Worm (Caenorhabditis elegans): ENCODE data around the gene C44H4.6.
A peak's percentile ranks its signal among the peaks of the same experiment; 100 is the strongest.

The C44H4.6 gene

DNA sequence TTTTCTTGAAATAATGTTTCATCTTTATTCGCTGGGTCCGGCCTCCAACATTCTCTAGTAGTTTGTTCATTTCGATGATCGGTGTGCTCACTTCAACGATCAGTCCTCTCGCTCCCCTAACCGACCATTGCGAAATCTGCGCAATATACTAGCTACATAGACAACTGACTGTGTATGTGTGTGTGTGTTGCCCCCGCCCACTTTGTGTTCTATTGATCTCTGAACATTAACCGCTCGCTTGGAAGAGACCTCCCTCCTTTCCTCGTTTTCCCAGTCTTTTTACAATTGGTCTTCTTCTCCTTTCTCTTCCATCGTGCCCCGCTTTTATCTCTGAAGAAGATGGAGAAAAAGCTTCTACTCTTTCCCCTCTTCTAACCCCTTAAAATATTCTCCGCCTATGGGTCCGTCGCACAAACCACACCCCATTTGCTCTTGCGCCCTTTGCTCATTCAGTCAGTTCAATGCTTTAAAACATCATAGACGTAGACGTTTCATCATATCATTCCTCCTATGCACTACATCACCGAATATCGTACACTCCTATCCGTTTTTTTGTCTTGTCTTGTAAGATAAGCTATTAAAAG is 41.7 kb downstream of the C44H4.6 start:
- TF ChIP-seq set-16 (GFP tag; IDR thresholded peaks at IDR 0.05) (peak; percentile 19; the same call in 1 of the 2 replicates), rbr-2 (tag; optimal IDR thresholded peaks at IDR 0.05) (peak; percentile 19), snpc-1.2 (GFP tag; IDR thresholded peaks at IDR 0.05) (no peak), nhr-28 (tag; optimal IDR thresholded peaks at IDR 0.05) (peak; percentile 77), mep-1 (tag; optimal IDR thresholded peaks at IDR 0.05) (peak; percentile 60), ceh-44 (GFP tag; IDR thresholded peaks at IDR 0.05) (no peak), pha-4 (GFP tag; IDR thresholded peaks at IDR 0.05) (no peak), pha-4 (tag; optimal IDR thresholded peaks at IDR 0.05) (peak; percentile 48), F44E2.7 (GFP tag; IDR thresholded peaks at IDR 0.05) (no peak), nhr-48 (tag; optimal IDR thresholded peaks at IDR 0.05) (peak; percentile 5), ctbp-1 (GFP tag; IDR thresholded peaks at IDR 0.05) (peak; percentile 80), lsy-2 (tag; optimal IDR thresholded peaks at IDR 0.05) (peak in 1 of 2 experiments; percentile 18), unc-62 (GFP tag; optimal IDR thresholded peaks at IDR 0.05 in 1 of 2) (peak in 1 of 2 experiments; percentile 98), unc-62 (tag; optimal IDR thresholded peaks at IDR 0.05) (peak; percentile 16), hlh-30 (tag; optimal IDR thresholded peaks at IDR 0.05; ENCODE audit: insufficient read depth) (peak; percentile 69), hif-1 (tag; optimal IDR thresholded peaks at IDR 0.05) (peak in 1 of 2 experiments; percentile 76), T26A8.4 (GFP tag; IDR thresholded peaks at IDR 0.05) (0 out of 2 replicates have a peak, but pooled peaks have one; percentile 18), dve-1 (tag; optimal IDR thresholded peaks at IDR 0.05; ENCODE audit: insufficient read depth) (peak; percentile 47), arid-1 (GFP tag; conservative IDR thresholded peaks at IDR 0.05) (0 out of 2 replicates have a peak, but pooled peaks have one; percentile 21), hlh-11 (tag; optimal IDR thresholded peaks at IDR 0.05) (peak; percentile 76), dmd-8 (GFP tag; IDR thresholded peaks at IDR 0.05) (no peak), Y48G9A.11 (GFP tag; IDR thresholded peaks at IDR 0.05) (no peak), lin-38 (GFP tag; IDR thresholded peaks at IDR 0.05) (no peak), ceh-28 (tag; optimal IDR thresholded peaks at IDR 0.05) (no peak), hmg-1.1 (GFP tag; IDR thresholded peaks at IDR 0.05) (peak; percentile 81), ama-1 (optimal IDR thresholded peaks at IDR 0.05) (no peak), nhr-6 (tag; optimal IDR thresholded peaks at IDR 0.05) (no peak), madf-5 (GFP tag; IDR thresholded peaks at IDR 0.05) (no peak), ztf-7 (tag; optimal IDR thresholded peaks at IDR 0.05) (peak; percentile 82), mdl-1 (tag; optimal IDR thresholded peaks at IDR 0.05) (peak in 1 of 2 experiments; percentile 79), mxl-3 (GFP tag; optimal IDR thresholded peaks at IDR 0.05) (peak; percentile 1), dmd-6 (GFP tag; IDR thresholded peaks at IDR 0.05) (peak; percentile 39), lin-13 (GFP tag; optimal IDR thresholded peaks at IDR 0.05) (peak; percentile 7), aha-1 (tag) (peak; percentile 96)

DNA sequence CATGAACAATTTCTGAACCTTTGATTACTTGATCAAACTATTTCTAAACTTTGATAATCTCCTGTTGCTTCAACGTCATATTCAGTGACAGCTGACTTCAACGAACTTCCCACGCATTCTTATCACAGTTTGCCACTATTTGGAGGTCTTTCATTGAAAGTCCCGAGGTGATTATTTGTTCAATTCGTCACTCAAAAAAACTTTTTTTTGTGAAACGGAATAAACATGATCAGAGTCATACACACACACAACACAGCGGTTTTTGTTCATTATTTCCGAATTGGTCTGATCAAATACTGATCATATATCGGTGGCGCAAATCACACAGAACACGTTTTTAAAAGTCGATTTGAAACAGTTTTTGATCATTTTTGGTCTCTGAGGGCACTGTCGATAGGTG is 42.7 kb downstream of the C44H4.6 start:
- TF ChIP-seq nhr-28 (tag; optimal IDR thresholded peaks at IDR 0.05) (peak; percentile 24), dmd-6 (GFP tag; IDR thresholded peaks at IDR 0.05) (peak; percentile 33; the same call in 1 of the 2 replicates), hlh-30 (tag; optimal IDR thresholded peaks at IDR 0.05; ENCODE audit: insufficient read depth) (peak; percentile 78), rbr-2 (tag; optimal IDR thresholded peaks at IDR 0.05) (no peak), aha-1 (tag) (peak; percentile 65)

DNA sequence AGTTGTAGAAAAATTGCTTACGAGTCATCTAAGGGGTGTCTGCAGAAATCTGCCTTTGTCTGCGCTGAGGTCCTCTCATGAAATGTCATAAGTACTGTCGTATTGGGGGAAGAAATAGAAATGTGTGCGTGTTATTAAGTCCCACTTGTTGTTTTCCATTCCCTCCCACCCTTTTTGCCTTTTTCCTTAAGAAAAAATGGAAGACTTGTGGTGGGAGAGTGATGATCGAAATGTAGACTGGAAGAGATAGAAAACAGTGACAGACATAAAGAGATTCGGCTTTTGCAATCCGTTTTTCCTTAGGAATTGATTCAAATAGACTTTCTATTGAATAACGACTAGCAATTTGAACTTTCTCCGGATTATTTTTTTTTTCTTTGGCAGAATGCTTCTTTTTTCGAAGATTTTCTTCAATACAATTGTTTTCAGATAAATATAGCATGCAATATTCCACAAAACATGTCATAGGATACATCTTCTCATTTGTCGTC is 49.4 kb downstream of the C44H4.6 start, which contains the start of gene ram-5:
Gene ram-5, plus strand, starts transcription at position 441 of the 491 bp plus-strand sequence.
- TF ChIP-seq nhr-11 (tag; optimal IDR thresholded peaks at IDR 0.05): no peak
- peak; percentile 95 for TF ChIP-seq aha-1 (tag)
- TF ChIP-seq tra-1 (GFP tag; IDR thresholded peaks at IDR 0.05): no peak
